Fruit fly (Drosophila melanogaster): Measurements from ENCODE around the gene CG13308.

The CG13308 gene

dm6 chr3L:8781993-8782392 lies 26.4 kb upstream of the CG13308 start:
- no peak for TF ChIP-seq psq (optimal IDR thresholded peaks at IDR 0.05)
- no peak for TF ChIP-seq Sin3A (optimal IDR thresholded peaks at IDR 0.05)
- no peak for TF ChIP-seq ttk (optimal IDR thresholded peaks at IDR 0.05)
- TF ChIP-seq Myc (optimal IDR thresholded peaks at IDR 0.05), result no peak
- TF ChIP-seq insv (optimal IDR thresholded peaks at IDR 0.05), result no peak
- no peak for TF ChIP-seq h (optimal IDR thresholded peaks at IDR 0.05)

- TF ChIP-seq Myc (optimal IDR thresholded peaks at IDR 0.05) (no peak), h (optimal IDR thresholded peaks at IDR 0.05) (no peak), psq (optimal IDR thresholded peaks at IDR 0.05) (no peak), insv (optimal IDR thresholded peaks at IDR 0.05) (no peak), Sin3A (optimal IDR thresholded peaks at IDR 0.05) (no peak)
Measured at dm6 chr3L:8783299-8783698, 25.0 kb upstream of the CG13308 start.

dm6 chr3L:8787240-8787639 lies 21.1 kb upstream of the CG13308 start:
- TF ChIP-seq h (optimal IDR thresholded peaks at IDR 0.05), result no peak
- no peak for TF ChIP-seq insv (optimal IDR thresholded peaks at IDR 0.05)
- TF ChIP-seq Sin3A (optimal IDR thresholded peaks at IDR 0.05), result no peak
- TF ChIP-seq Myc (optimal IDR thresholded peaks at IDR 0.05), result no peak
- no peak for TF ChIP-seq psq (optimal IDR thresholded peaks at IDR 0.05)
- no peak for TF ChIP-seq ttk (optimal IDR thresholded peaks at IDR 0.05)

- TF ChIP-seq Sin3A (optimal IDR thresholded peaks at IDR 0.05) (no peak), insv (optimal IDR thresholded peaks at IDR 0.05) (no peak), Myc (optimal IDR thresholded peaks at IDR 0.05) (no peak), ttk (optimal IDR thresholded peaks at IDR 0.05) (no peak), psq (optimal IDR thresholded peaks at IDR 0.05) (no peak), h (optimal IDR thresholded peaks at IDR 0.05) (no peak)
Measured at dm6 chr3L:8787701-8788100, 20.6 kb upstream of the CG13308 start.

dm6 chr3L:8788445-8788844 lies 19.9 kb upstream of the CG13308 start, which contains the start of gene Acbp5:
Acbp5 (minus strand) TSS chr3L:8788545.
- no peak for TF ChIP-seq Sin3A (optimal IDR thresholded peaks at IDR 0.05)
- TF ChIP-seq insv (optimal IDR thresholded peaks at IDR 0.05), result no peak
- TF ChIP-seq h (optimal IDR thresholded peaks at IDR 0.05), result no peak
- TF ChIP-seq Myc (optimal IDR thresholded peaks at IDR 0.05), result no peak
- no peak for TF ChIP-seq ttk (optimal IDR thresholded peaks at IDR 0.05)
- no peak for TF ChIP-seq psq (optimal IDR thresholded peaks at IDR 0.05)

dm6 chr3L:8798129-8798528 lies 10.2 kb upstream of the CG13308 start:
- TF ChIP-seq h (optimal IDR thresholded peaks at IDR 0.05), result no peak
- TF ChIP-seq Sin3A (optimal IDR thresholded peaks at IDR 0.05), result no peak

- no peak for TF ChIP-seq ttk (optimal IDR thresholded peaks at IDR 0.05)
- no peak for TF ChIP-seq Myc (optimal IDR thresholded peaks at IDR 0.05)
- TF ChIP-seq h (optimal IDR thresholded peaks at IDR 0.05), result no peak
- TF ChIP-seq Sin3A (optimal IDR thresholded peaks at IDR 0.05), result no peak
- no peak for TF ChIP-seq psq (optimal IDR thresholded peaks at IDR 0.05)
- TF ChIP-seq insv (optimal IDR thresholded peaks at IDR 0.05), result no peak
Measured at dm6 chr3L:8798539-8798938, 9.8 kb upstream of the CG13308 start.

- TF ChIP-seq insv (optimal IDR thresholded peaks at IDR 0.05) (no peak), ttk (optimal IDR thresholded peaks at IDR 0.05) (no peak), Sin3A (optimal IDR thresholded peaks at IDR 0.05) (no peak), Myc (optimal IDR thresholded peaks at IDR 0.05) (no peak), h (optimal IDR thresholded peaks at IDR 0.05) (no peak)
Measured at dm6 chr3L:8800432-8800831, 7.9 kb upstream of the CG13308 start, which contains the start of gene CG13310. CG13310 (minus strand) TSS chr3L:8800532.

- TF ChIP-seq insv (optimal IDR thresholded peaks at IDR 0.05), result no peak
- TF ChIP-seq Myc (optimal IDR thresholded peaks at IDR 0.05), result no peak
- TF ChIP-seq h (optimal IDR thresholded peaks at IDR 0.05), result no peak
- no peak for TF ChIP-seq Sin3A (optimal IDR thresholded peaks at IDR 0.05)
- no peak for TF ChIP-seq ttk (optimal IDR thresholded peaks at IDR 0.05)
- TF ChIP-seq psq (optimal IDR thresholded peaks at IDR 0.05), result no peak
Measured at dm6 chr3L:8802064-8802463, 6.3 kb upstream of the CG13308 start, which contains the start of the genes CG13311 and CG34426. CG13311 (minus strand) TSS chr3L:8802164. CG34426 (plus strand) TSS chr3L:8802463.

- no peak for TF ChIP-seq insv (optimal IDR thresholded peaks at IDR 0.05)
- TF ChIP-seq Sin3A (optimal IDR thresholded peaks at IDR 0.05), result no peak
Measured at dm6 chr3L:8804082-8804814, 4.1 kb upstream of the CG13308 start, which contains the start of the genes CG32023 and CG34427. CG32023 (minus strand) TSS chr3L:8804182. CG34427 (plus strand) TSS chr3L:8804764.

- TF ChIP-seq Sin3A (optimal IDR thresholded peaks at IDR 0.05) (no peak), ttk (optimal IDR thresholded peaks at IDR 0.05) (no peak), psq (optimal IDR thresholded peaks at IDR 0.05) (no peak), h (optimal IDR thresholded peaks at IDR 0.05) (no peak), insv (optimal IDR thresholded peaks at IDR 0.05) (no peak), Myc (optimal IDR thresholded peaks at IDR 0.05) (no peak)
Measured at dm6 chr3L:8807113-8807651, 1.2 kb upstream of the CG13308 start, which contains the start of the genes CG13312 and CG32024. CG13312 (minus strand) TSS chr3L:8807213. CG32024 (plus strand) TSS chr3L:8807601.

dm6 chr3L:8810095-8810494 lies 1.8 kb downstream of the CG13308 start, which contains the start of gene CG13309:
CG13309 (plus strand) TSS chr3L:8810395.
- TF ChIP-seq Myc (optimal IDR thresholded peaks at IDR 0.05), result no peak
- TF ChIP-seq psq (optimal IDR thresholded peaks at IDR 0.05), result no peak
- TF ChIP-seq ttk (optimal IDR thresholded peaks at IDR 0.05), result no peak
- TF ChIP-seq Sin3A (optimal IDR thresholded peaks at IDR 0.05), result no peak
- TF ChIP-seq insv (optimal IDR thresholded peaks at IDR 0.05), result no peak
- no peak for TF ChIP-seq h (optimal IDR thresholded peaks at IDR 0.05)

All from Kc167 (cell line).